Fruit fly (Drosophila melanogaster) whole organism, wandering third instar larva: ENCODE results near the gene AdamTS-B.

ENCODE experiments used
- Hr78 ChIP-seq: fragments of >200 bp; optimal IDR thresholded peaks from 2 replicates; lab custom pipeline; 2017; ENCODE audit warnings: missing biosample characterization, missing genetic modification characterization
- br ChIP-seq: fragments of 200-800 bp; sonication (Bioruptor generic); optimal IDR thresholded peaks from 2 replicates; lab custom pipeline; 2016; ENCODE audit warnings: missing biosample characterization, missing genetic modification characterization
- foxo ChIP-seq, 2 experiments: fragments of 200-800 bp; sonication (Bioruptor generic); optimal IDR thresholded peaks; 2 replicates in 1 of 2; 3 replicates in 1 of 2; lab custom pipeline; 2016 to 2017; ENCODE audit warnings: missing biosample characterization in 2 of 2, missing genetic modification characterization in 2 of 2
- pan ChIP-seq: fragments of >200 bp; optimal IDR thresholded peaks from 2 replicates; lab custom pipeline; 2017
- psq ChIP-seq: fragments of 200-800 bp; sonication (Bioruptor generic); optimal IDR thresholded peaks from 3 replicates; lab custom pipeline; 2017; ENCODE audit warnings: missing biosample characterization, mild to moderate bottlenecking, missing genetic modification characterization, moderate library complexity

- no peak for TF ChIP-seq foxo (GFP tag; optimal IDR thresholded peaks at IDR 0.05; lab: Kevin White, UChicago)
- TF ChIP-seq pan, result no peak
- TF ChIP-seq br (GFP tag; lab: Kevin White, UChicago), result no peak
- no peak for TF ChIP-seq Hr78 (GFP tag; lab: Kevin White, UChicago)
- no peak for TF ChIP-seq psq (GFP tag; lab: Kevin White, UChicago)
Observed at dm6 chrX:5752838-5753237, 54.5 kb downstream of the AdamTS-B start.
